Fruit fly (Drosophila melanogaster) Kc167 (cell line): Measurements from ENCODE around the gene CG3436.

Experiments
- Myc ChIP-seq: fragments of >200 bp; optimal IDR thresholded peaks from 2 replicates; lab custom pipeline; 2017; ENCODE audit warnings: missing external identifiers
- Sin3A ChIP-seq: fragments of >200 bp; optimal IDR thresholded peaks from 2 replicates; lab custom pipeline; 2018; ENCODE audit warnings: missing external identifiers
- h ChIP-seq: fragments of >200 bp; optimal IDR thresholded peaks from 3 replicates; lab custom pipeline; 2018; ENCODE audit warnings: missing external identifiers
- insv ChIP-seq: fragments of >200 bp; optimal IDR thresholded peaks from 3 replicates; lab custom pipeline; 2018; ENCODE audit warnings: missing external identifiers
- psq ChIP-seq: fragments of >200 bp; optimal IDR thresholded peaks from 2 replicates; lab custom pipeline; 2017; ENCODE audit warnings: missing external identifiers
- ttk ChIP-seq: sonication (Bioruptor generic); optimal IDR thresholded peaks from 2 replicates; lab custom pipeline; 2017; ENCODE audit warnings: missing external identifiers

CG3436 gene

DNA sequence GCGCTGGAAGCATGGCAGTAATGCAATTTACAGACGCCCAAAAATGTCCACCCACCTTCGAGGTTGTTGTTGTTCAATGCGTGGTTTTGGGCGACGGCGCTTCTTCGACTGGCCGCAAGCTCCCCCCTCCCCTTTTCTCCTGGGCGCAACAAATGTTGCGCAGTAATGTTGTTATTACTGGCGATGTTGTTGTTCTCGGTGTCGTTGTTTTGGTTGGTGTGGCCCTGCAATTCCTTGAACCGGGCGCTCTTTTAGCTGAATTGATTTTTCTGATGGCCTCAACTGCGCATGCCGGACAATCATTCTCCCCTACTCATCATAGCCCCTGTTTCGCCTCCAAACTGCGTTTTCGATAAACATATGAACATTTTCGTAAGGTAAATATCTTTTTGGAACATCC is 25.2 kb downstream of the CG3436 start:
- TF ChIP-seq insv (lab: Kevin White, UChicago) (no peak), psq (lab: Kevin White, UChicago) (no peak), Sin3A (lab: Kevin White, UChicago) (no peak), h (lab: Kevin White, UChicago) (no peak)

DNA sequence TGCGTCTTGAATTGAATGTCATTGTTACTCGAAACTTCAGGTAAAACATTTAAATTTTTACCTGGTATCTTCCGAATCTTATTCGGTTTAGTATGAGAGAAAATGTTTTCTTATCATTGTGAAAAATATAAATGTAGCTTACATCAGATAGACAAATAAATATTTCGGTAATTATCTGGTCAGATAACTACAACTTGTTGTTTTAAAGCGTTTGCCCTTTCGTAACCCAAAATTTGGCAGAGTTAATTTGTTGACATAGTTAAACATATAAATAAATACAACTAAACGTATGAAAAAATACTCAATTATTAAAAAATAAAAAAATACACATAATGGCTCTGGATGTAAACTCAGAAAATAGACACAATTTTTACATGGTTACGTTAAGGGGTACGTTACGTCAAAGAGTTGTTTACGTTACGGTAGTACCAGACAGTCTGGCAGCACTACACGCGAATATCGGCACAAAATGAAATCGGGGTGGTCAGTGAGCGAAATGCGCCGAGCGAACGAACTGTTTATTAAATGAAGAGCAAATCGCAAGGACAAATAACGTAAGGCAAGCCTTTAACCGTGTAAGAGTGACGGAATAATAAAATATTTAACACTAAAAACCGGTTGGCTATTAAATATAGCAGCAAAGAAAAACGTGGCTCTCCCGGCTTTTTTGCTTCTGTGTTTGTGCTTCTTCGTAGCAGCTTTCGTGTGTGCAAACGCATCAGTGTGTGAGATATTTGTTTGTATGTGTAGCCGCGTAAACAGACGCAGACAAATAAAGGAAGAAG is 26.7 kb downstream of the CG3436 start:
- TF ChIP-seq ttk (lab: Kevin White, UChicago), result no peak
- no peak for TF ChIP-seq psq (lab: Kevin White, UChicago)
- TF ChIP-seq Myc (lab: Kevin White, UChicago), result no peak
- TF ChIP-seq h (lab: Kevin White, UChicago), result no peak
- no peak for TF ChIP-seq insv (lab: Kevin White, UChicago)
- TF ChIP-seq Sin3A (lab: Kevin White, UChicago), result no peak

DNA sequence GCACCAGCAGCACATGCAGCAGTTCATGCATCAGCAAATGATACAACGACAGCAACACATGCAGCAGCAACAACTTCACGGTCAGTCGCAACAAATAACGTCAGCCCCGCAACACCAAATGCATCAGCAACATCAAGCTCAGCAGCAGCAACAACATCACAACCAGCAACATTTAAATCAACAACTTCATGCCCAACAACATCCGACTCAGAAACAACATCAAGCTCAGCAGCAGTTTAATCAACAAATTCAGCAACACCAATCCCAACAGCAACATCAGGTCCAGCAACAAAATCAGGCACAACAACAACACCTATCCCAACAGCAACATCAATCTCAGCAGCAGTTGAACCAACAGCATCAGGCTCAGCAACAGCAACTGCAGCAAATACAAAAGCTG is 39.8 kb downstream of the CG3436 start:
- TF ChIP-seq h (lab: Kevin White, UChicago) (no peak), Sin3A (lab: Kevin White, UChicago) (no peak), insv (lab: Kevin White, UChicago) (no peak), psq (lab: Kevin White, UChicago) (no peak), ttk (lab: Kevin White, UChicago) (no peak), Myc (lab: Kevin White, UChicago) (no peak)

DNA sequence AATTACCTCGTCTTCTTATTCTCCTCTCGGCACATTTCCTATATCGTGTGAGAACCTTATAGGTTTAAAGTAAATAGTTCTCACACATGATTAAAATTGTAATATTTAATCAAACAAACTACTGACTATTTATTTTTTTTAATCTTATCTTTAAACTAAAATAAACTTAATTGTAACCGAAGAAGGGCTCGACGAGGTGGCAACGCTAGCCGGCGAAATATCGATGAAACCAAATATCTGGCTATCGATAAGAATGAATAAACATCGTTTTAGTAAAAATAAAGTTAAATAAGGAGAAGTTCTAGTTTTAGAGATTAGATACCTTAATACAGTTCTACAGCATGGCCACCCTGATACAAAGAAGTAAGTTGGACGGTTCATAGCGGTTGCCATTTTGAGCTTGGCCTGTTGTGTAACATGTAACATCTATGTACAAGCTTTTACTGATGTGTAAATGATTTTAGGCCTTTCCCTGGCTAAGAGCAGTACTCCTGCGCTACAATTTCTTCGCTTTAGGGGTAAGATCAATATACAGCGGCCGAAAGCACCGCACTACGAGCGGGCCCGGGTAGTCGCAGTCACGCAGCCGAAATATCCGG is 47.8 kb downstream of the CG3436 start, which contains the start of gene mRpL10:
Gene mRpL10 (plus strand): TSS at position 251 of the 599 bp plus-strand sequence.
- TF ChIP-seq h (lab: Kevin White, UChicago), result no peak
- TF ChIP-seq Myc (lab: Kevin White, UChicago), result no peak
- TF ChIP-seq Sin3A (lab: Kevin White, UChicago), result no peak
- TF ChIP-seq ttk (lab: Kevin White, UChicago), result no peak
- TF ChIP-seq insv (lab: Kevin White, UChicago), result no peak
- no peak for TF ChIP-seq psq (lab: Kevin White, UChicago)

DNA sequence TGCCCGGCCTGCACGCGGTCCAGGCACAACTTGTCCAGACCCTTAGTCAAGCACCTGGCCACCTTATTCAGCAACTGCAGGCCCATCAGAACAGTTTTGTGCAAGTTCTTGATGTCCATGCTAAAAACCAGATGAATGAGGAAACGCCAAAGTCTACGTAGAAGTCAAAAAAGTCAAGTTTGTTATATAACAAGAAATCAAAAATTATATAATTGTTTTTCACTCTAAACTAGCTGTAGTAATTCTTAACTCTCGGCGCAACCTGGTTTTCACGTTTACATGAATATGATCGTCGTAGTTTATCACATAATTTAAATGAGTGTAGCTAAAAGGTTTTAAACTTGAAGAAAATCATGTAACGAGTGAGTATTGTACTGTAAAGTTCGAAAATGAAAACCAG is 48.7 kb downstream of the CG3436 start:
- TF ChIP-seq ttk (lab: Kevin White, UChicago) (no peak), h (lab: Kevin White, UChicago) (no peak), insv (lab: Kevin White, UChicago) (no peak), Myc (lab: Kevin White, UChicago) (no peak), Sin3A (lab: Kevin White, UChicago) (no peak), psq (lab: Kevin White, UChicago) (no peak)

DNA sequence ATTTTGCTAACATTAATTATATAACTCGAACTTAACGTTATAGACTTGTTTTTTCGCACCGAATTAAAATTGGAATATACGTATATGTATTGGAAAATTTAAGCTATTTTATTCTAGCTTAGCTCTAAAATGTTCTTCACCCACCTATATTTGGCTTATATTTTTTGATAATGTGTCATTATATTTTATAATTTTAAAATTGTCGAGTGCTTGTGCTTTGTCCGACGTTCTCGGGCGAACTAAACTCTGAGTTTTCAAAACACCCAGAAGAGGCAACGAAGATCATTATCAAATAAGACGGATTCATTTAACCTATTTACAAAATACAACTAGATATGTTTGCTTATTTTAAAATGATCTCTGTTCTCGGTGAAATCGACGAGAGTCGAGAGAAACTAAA is 50.7 kb downstream of the CG3436 start:
- TF ChIP-seq Myc (lab: Kevin White, UChicago), result no peak
- no peak for TF ChIP-seq h (lab: Kevin White, UChicago)
- TF ChIP-seq Sin3A (lab: Kevin White, UChicago), result no peak
- no peak for TF ChIP-seq ttk (lab: Kevin White, UChicago)
- no peak for TF ChIP-seq insv (lab: Kevin White, UChicago)
- no peak for TF ChIP-seq psq (lab: Kevin White, UChicago)
